Worm (Caenorhabditis elegans): ENCODE measurements around the gene flp-13.

- TF ChIP-seq unc-55 (GFP tag; optimal IDR thresholded peaks at IDR 0.05) (no peak), ceh-22 (tag; optimal IDR thresholded peaks at IDR 0.05) (no peak), K09A11.1 (tag; optimal IDR thresholded peaks at IDR 0.05; ENCODE audit: insufficient read depth) (no peak), fkh-10 (GFP tag; optimal IDR thresholded peaks at IDR 0.05) (no peak), K02D7.2 (tag; optimal IDR thresholded peaks at IDR 0.05) (no peak), ceh-45 (GFP tag; IDR thresholded peaks at IDR 0.05) (no peak), hlh-8 (tag; optimal IDR thresholded peaks at IDR 0.05) (no peak)
Measured at ce11 chrIV:7717916-7718315, 19.7 kb upstream of the flp-13 start, which contains the start of gene F33D4.6.

All from whole organism, late embryonic.